Worm (Caenorhabditis elegans): ENCODE data around the gene galt-1.
A peak's percentile ranks its signal among the peaks of the same experiment; 100 is the strongest.

The galt-1 gene

DNA sequence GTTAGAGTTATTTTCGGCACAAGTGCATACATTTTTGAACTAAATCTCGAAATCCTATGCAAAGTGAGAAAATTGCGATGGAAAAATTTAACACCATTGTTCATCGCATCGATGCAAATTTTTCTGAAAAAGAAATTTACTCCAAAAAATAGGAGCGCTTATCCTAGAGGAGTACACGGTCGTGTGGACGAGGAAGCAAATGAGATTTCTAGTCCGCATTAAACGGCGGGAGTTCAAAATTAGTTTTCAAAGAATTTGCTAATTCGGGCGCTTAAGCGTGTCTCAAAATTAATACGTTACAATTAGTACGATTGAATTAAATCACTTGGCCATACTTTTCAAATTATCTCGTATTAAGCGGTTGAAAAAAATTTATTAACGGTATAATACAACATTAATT lies 13.0 kb upstream of the galt-1 start, which contains the start of gene lrpr-1 (continued):
- no peak for TF ChIP-seq lin-40 (tag; optimal IDR thresholded peaks at IDR 0.05)
- no peak; the same call in 1 of the 2 replicates for TF ChIP-seq nfyb-1 (GFP tag; IDR thresholded peaks at IDR 0.05)
- no peak for TF ChIP-seq Y53G8AR.9 (GFP tag; conservative IDR thresholded peaks at IDR 0.05)
- TF ChIP-seq nhr-179 (tag; optimal IDR thresholded peaks at IDR 0.05), result no peak
- TF ChIP-seq pbrm-1 (GFP tag; IDR thresholded peaks at IDR 0.05), result 0 out of 2 replicates have a peak, but pooled peaks have one; percentile 44
- TF ChIP-seq bed-1 (GFP tag; IDR thresholded peaks at IDR 0.05), result no peak
- no peak for TF ChIP-seq ceh-40 (GFP tag; IDR thresholded peaks at IDR 0.05)
- peak; percentile 73 for TF ChIP-seq ekl-4 (GFP tag; IDR thresholded peaks at IDR 0.05)
- no peak for TF ChIP-seq mxl-1 (tag; optimal IDR thresholded peaks at IDR 0.05)
- TF ChIP-seq sptf-2 (GFP tag; optimal IDR thresholded peaks at IDR 0.05), result no peak
- peak; percentile 79 for TF ChIP-seq efl-1 (GFP tag; optimal IDR thresholded peaks at IDR 0.05)
- TF ChIP-seq ceh-27 (GFP tag; optimal IDR thresholded peaks at IDR 0.05), result peak; percentile 89
- no peak for TF ChIP-seq ztf-3 (GFP tag; optimal IDR thresholded peaks at IDR 0.05)
- TF ChIP-seq akir-1 (GFP tag; optimal IDR thresholded peaks at IDR 0.05), result no peak
- TF ChIP-seq Y56A3A.18 (GFP tag; IDR thresholded peaks at IDR 0.05), result no peak
- no peak for TF ChIP-seq B0261.1 (tag; optimal IDR thresholded peaks at IDR 0.05)
- no peak for TF ChIP-seq die-1 (tag; optimal IDR thresholded peaks at IDR 0.05)
- TF ChIP-seq madf-10 (tag; optimal IDR thresholded peaks at IDR 0.05), result peak; percentile 65
- TF ChIP-seq K11D2.4 (GFP tag; IDR thresholded peaks at IDR 0.05), result peak; percentile 78
- peak; percentile 73 for TF ChIP-seq lir-1 (GFP tag; conservative IDR thresholded peaks at IDR 0.05)
- TF ChIP-seq B0019.2 (GFP tag; conservative IDR thresholded peaks at IDR 0.05), result no peak
- TF ChIP-seq tlf-1 (GFP tag; optimal IDR thresholded peaks at IDR 0.05), result no peak
- TF ChIP-seq ZK185.1 (tag; optimal IDR thresholded peaks at IDR 0.05; ENCODE audit: poor library complexity, severe bottlenecking), result peak; percentile 96
- no peak for TF ChIP-seq lin-26 (GFP tag; IDR thresholded peaks at IDR 0.05)

DNA sequence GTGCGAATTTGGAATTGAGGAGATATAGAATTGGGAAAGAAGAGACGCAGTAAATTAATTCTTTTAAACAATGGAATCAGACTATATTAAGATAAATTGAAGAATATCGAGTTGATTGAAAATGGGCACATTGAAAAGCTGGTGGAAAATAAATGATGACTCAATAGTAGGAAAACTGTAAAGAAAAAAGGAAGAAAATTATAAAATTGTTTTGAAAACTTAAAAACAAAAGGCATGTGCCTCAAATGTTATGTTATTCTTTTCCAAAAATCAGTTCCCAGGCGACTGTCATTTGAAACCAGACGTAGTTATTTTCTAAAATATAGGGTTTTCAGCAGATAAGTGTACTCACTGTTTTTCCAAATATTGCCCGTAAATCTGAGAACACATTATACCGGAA lies 10.8 kb upstream of the galt-1 start, which contains the start of gene C04E6.12:
TSS of gene C04E6.12 (minus strand) at position 101 of the 400 bp plus-strand sequence.
- TF ChIP-seq ztf-22 (GFP tag; optimal IDR thresholded peaks at IDR 0.05) (no peak), nhr-120 (GFP tag; IDR thresholded peaks at IDR 0.05) (no peak), nfya-2 (GFP tag; IDR thresholded peaks at IDR 0.05) (no peak), F23B12.7 (tag; optimal IDR thresholded peaks at IDR 0.05; ENCODE audit: insufficient read depth) (no peak), F52B5.7 (tag; optimal IDR thresholded peaks at IDR 0.05) (no peak), attf-6 (GFP tag; IDR thresholded peaks at IDR 0.05) (no peak), nhr-90 (tag; optimal IDR thresholded peaks at IDR 0.05) (no peak), hrde-1 (tag; optimal IDR thresholded peaks at IDR 0.05; ENCODE audit: borderline replicate concordance) (no peak), hlh-12 (tag; optimal IDR thresholded peaks at IDR 0.05) (no peak), Y95B8A.8 (GFP tag; IDR thresholded peaks at IDR 0.05) (no peak), F22D6.2 (tag; optimal IDR thresholded peaks at IDR 0.05) (no peak), ceh-100 (GFP tag; IDR thresholded peaks at IDR 0.05) (no peak), let-607 (tag; optimal IDR thresholded peaks at IDR 0.05) (no peak)

DNA sequence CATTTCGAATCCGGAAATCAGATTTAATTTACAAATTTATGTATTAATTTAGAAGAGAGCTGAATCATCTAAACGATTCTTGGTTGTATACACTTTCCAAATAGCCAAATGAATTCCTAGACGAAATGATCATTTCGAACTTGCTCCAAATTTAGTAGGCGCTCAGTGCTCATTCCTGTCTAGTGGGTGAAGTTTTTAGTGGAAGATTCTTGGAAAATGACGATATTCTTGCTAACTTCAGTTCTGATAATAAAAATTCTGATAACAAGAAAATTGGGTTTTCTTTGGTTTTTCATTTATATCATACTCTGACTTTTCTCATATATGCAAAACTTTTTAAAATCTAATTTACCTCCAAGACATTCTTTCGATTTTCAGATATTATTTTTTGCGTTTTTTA lies 8.9 kb upstream of the galt-1 start:
- TF ChIP-seq ceh-58 (GFP tag; IDR thresholded peaks at IDR 0.05), result no peak
- no peak for TF ChIP-seq chd-7 (tag; optimal IDR thresholded peaks at IDR 0.05)
- TF ChIP-seq aptf-3 (GFP tag; IDR thresholded peaks at IDR 0.05), result no peak
- no peak for TF ChIP-seq ceh-91 (GFP tag; IDR thresholded peaks at IDR 0.05)
- no peak for TF ChIP-seq F39B2.1 (GFP tag; IDR thresholded peaks at IDR 0.05)
- no peak for TF ChIP-seq lin-40 (tag; optimal IDR thresholded peaks at IDR 0.05)
- TF ChIP-seq F52B5.7 (tag; optimal IDR thresholded peaks at IDR 0.05), result no peak
- no peak for TF ChIP-seq rpc-1 (optimal IDR thresholded peaks at IDR 0.05)
- TF ChIP-seq rpc-1 (tag; optimal IDR thresholded peaks at IDR 0.05), result no peak
- TF ChIP-seq mel-28 (tag; optimal IDR thresholded peaks at IDR 0.05; ENCODE audit: borderline replicate concordance), result no peak
- TF ChIP-seq nhr-120 (GFP tag; IDR thresholded peaks at IDR 0.05), result no peak
- TF ChIP-seq lir-1 (GFP tag; conservative IDR thresholded peaks at IDR 0.05), result no peak
- TF ChIP-seq dpff-1 (tag; optimal IDR thresholded peaks at IDR 0.05), result no peak
- TF ChIP-seq nhr-90 (tag; optimal IDR thresholded peaks at IDR 0.05), result no peak
- TF ChIP-seq egl-44 (GFP tag; IDR thresholded peaks at IDR 0.05), result no peak
- TF ChIP-seq somi-1 (GFP tag; optimal IDR thresholded peaks at IDR 0.05), result no peak
- no peak for TF ChIP-seq lin-35 (GFP tag; optimal IDR thresholded peaks at IDR 0.05)

Measured in whole organism, young adult.